Worm (Caenorhabditis elegans): ENCODE data around the gene C23H3.2.

Gene C23H3.2

ce11 chrII:33904-34303, 27.2 kb upstream of the C23H3.2 start, which contains the start of gene F23F1.2:
TSS of gene F23F1.2 (plus strand) at chrII:34204.
- no peak for TF ChIP-seq skn-1 (tag; optimal IDR thresholded peaks at IDR 0.05)
- TF ChIP-seq ZK546.5 (tag; optimal IDR thresholded peaks at IDR 0.05) = no peak
- TF ChIP-seq F49E8.2 (tag; optimal IDR thresholded peaks at IDR 0.05; ENCODE audit: borderline replicate concordance) = no peak

DNA sequence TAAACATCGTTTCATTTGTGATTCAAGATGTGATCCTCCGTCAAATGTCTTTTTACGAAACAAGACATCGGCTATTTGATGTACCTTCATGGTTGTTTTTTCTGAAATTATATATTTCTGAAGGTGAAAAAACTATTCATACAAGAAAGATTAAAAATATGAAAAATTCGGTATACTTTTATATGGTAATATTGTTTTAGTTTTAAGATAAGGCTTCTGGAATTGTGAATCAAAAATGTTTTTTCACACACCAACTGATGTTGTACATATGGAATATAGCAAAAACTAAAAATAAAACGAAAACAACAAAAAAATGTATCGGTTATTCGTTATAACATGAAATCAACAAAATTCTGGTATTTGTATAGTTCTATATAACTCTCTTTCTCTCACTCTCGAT, 23.9 kb upstream of the C23H3.2 start, which contains the start of gene F23F1.6:
TSS of gene F23F1.6 (minus strand) at position 101 of the 400 bp plus-strand sequence.
- TF ChIP-seq zag-1 (tag; optimal IDR thresholded peaks at IDR 0.05) (no peak), pha-4 (GFP tag; IDR thresholded peaks at IDR 0.05) (no peak), pha-4 (tag; optimal IDR thresholded peaks at IDR 0.05) (no peak), nhr-102 (tag; optimal IDR thresholded peaks at IDR 0.05) (no peak), mep-1 (tag; optimal IDR thresholded peaks at IDR 0.05) (no peak), tag-97 (GFP tag; IDR thresholded peaks at IDR 0.05) (no peak), ceh-62 (tag; optimal IDR thresholded peaks at IDR 0.05) (no peak), gei-8 (GFP tag; optimal IDR thresholded peaks at IDR 0.05) (no peak)

ce11 chrII:39437-39836, 21.7 kb upstream of the C23H3.2 start, which contains the start of gene spp-24:
TSS of gene spp-24 (minus strand) at chrII:39537.
- no peak for TF ChIP-seq D1046.2 (GFP tag; IDR thresholded peaks at IDR 0.05)
- TF ChIP-seq nhr-111 (GFP tag; optimal IDR thresholded peaks at IDR 0.05) = no peak
- TF ChIP-seq mep-1 (tag; optimal IDR thresholded peaks at IDR 0.05) = no peak
- TF ChIP-seq jun-1 (tag; optimal IDR thresholded peaks at IDR 0.05) = no peak
- TF ChIP-seq nhr-102 (tag; optimal IDR thresholded peaks at IDR 0.05) = no peak
- no peak for TF ChIP-seq Y48G9A.11 (GFP tag; IDR thresholded peaks at IDR 0.05)
- no peak for TF ChIP-seq ctbp-1 (GFP tag; IDR thresholded peaks at IDR 0.05)
- no peak for TF ChIP-seq lin-39 (tag; optimal IDR thresholded peaks at IDR 0.05)
- TF ChIP-seq madf-9 (GFP tag; conservative IDR thresholded peaks at IDR 0.05) = no peak
- TF ChIP-seq sdz-12 (GFP tag; optimal IDR thresholded peaks at IDR 0.05) = no peak
- no peak for TF ChIP-seq ZK546.5 (tag; optimal IDR thresholded peaks at IDR 0.05)
- TF ChIP-seq vab-7 (GFP tag; IDR thresholded peaks at IDR 0.05) = no peak

- no peak for TF ChIP-seq madf-5 (GFP tag; IDR thresholded peaks at IDR 0.05)
- no peak for TF ChIP-seq snpc-4 (tag; optimal IDR thresholded peaks at IDR 0.05)
- no peak for TF ChIP-seq ztf-11 (tag; optimal IDR thresholded peaks at IDR 0.05)
- TF ChIP-seq ctbp-1 (GFP tag; IDR thresholded peaks at IDR 0.05) = no peak
- no peak for TF ChIP-seq nhr-237 (tag; optimal IDR thresholded peaks at IDR 0.05)
- no peak for TF ChIP-seq hmg-1.1 (GFP tag; IDR thresholded peaks at IDR 0.05)
- TF ChIP-seq tra-1 (GFP tag; IDR thresholded peaks at IDR 0.05) = no peak
- TF ChIP-seq ceh-28 (tag; optimal IDR thresholded peaks at IDR 0.05) = no peak
- TF ChIP-seq zag-1 (tag; optimal IDR thresholded peaks at IDR 0.05) = no peak
- no peak for TF ChIP-seq F37D6.2 (tag; optimal IDR thresholded peaks at IDR 0.05)
- peak; percentile 14 for TF ChIP-seq T20F7.1 (GFP tag; optimal IDR thresholded peaks at IDR 0.05)
- no peak for TF ChIP-seq hif-1 (tag; optimal IDR thresholded peaks at IDR 0.05)
- no peak for TF ChIP-seq zip-2 (tag; optimal IDR thresholded peaks at IDR 0.05)
- no peak for TF ChIP-seq zfp-2 (tag; optimal IDR thresholded peaks at IDR 0.05)
- peak; percentile 58 for TF ChIP-seq lin-38 (GFP tag; IDR thresholded peaks at IDR 0.05)
- peak; percentile 13 for TF ChIP-seq nhr-102 (tag; optimal IDR thresholded peaks at IDR 0.05)
- TF ChIP-seq pha-4 (GFP tag; IDR thresholded peaks at IDR 0.05) = peak; percentile 35; the same call in 1 of the 2 replicates
- TF ChIP-seq pha-4 (tag; optimal IDR thresholded peaks at IDR 0.05) = no peak
- TF ChIP-seq spr-1 (tag; optimal IDR thresholded peaks at IDR 0.05) = no peak
Measured at ce11 chrII:41914-42313, 19.2 kb upstream of the C23H3.2 start, which contains the start of gene F23F1.10. TSS of gene F23F1.10 (minus strand) at chrII:41982.

- peak; percentile 7 for TF ChIP-seq rbr-2 (tag; optimal IDR thresholded peaks at IDR 0.05)
- peak; percentile 34 for TF ChIP-seq hlh-30 (tag; optimal IDR thresholded peaks at IDR 0.05; ENCODE audit: insufficient read depth)
- TF ChIP-seq lin-38 (GFP tag; IDR thresholded peaks at IDR 0.05) = peak; percentile 89
- peak; percentile 66 for TF ChIP-seq dpl-1 (GFP tag; optimal IDR thresholded peaks at IDR 0.05)
- TF ChIP-seq ceh-44 (GFP tag; IDR thresholded peaks at IDR 0.05) = no peak
- TF ChIP-seq Y105C5A.15 (GFP tag; IDR thresholded peaks at IDR 0.05) = no peak
- TF ChIP-seq php-3 (GFP tag; IDR thresholded peaks at IDR 0.05) = no peak
- peak; percentile 60 for TF ChIP-seq dve-1 (tag; optimal IDR thresholded peaks at IDR 0.05; ENCODE audit: insufficient read depth)
- no peak for TF ChIP-seq nhr-237 (tag; optimal IDR thresholded peaks at IDR 0.05)
- no peak for TF ChIP-seq Y5F2A.4 (GFP tag; optimal IDR thresholded peaks at IDR 0.05)
- TF ChIP-seq mep-1 (tag; optimal IDR thresholded peaks at IDR 0.05) = peak; percentile 47
- TF ChIP-seq spr-1 (tag; optimal IDR thresholded peaks at IDR 0.05) = no peak
- no peak for TF ChIP-seq dmd-8 (GFP tag; IDR thresholded peaks at IDR 0.05)
- no peak for TF ChIP-seq tag-97 (GFP tag; IDR thresholded peaks at IDR 0.05)
- no peak for TF ChIP-seq nhr-11 (tag; optimal IDR thresholded peaks at IDR 0.05)
- no peak for TF ChIP-seq dmd-6 (GFP tag; IDR thresholded peaks at IDR 0.05)
Measured at ce11 chrII:43640-44039, 17.5 kb upstream of the C23H3.2 start, which contains the start of gene nfyc-1. TSS of gene nfyc-1 (plus strand) at chrII:43907.
